Worm (Caenorhabditis elegans) whole organism, early embryonic: ENCODE results near the gene dur-1.

Experiments
- F13C5.2 ChIP-seq: sonication (generic microtip); optimal IDR thresholded peaks from 2 replicates; lab custom pipeline; 2017; ENCODE audit warnings: mild to moderate bottlenecking, missing genetic modification characterization, inconsistent platforms, missing compliant biosample characterization
- ama-1 ChIP-seq: fragments of 150-350 bp; optimal IDR thresholded peaks from 2 replicates; lab custom pipeline; 2014
- ets-7 ChIP-seq: sonication (generic microtip); optimal IDR thresholded peaks from 2 replicates; lab custom pipeline; 2016; ENCODE audit warnings: missing genotype, missing genetic modification characterization, missing compliant biosample characterization
- tbx-37 ChIP-seq: fragments of 200-800 bp; sonication (Bioruptor generic); conservative IDR thresholded peaks from 2 replicates; pipeline ENCODE4 v1.3.6; 2022; ENCODE audit warnings: missing genetic modification reagents, missing genetic modification characterization, missing compliant biosample characterization

DNA sequence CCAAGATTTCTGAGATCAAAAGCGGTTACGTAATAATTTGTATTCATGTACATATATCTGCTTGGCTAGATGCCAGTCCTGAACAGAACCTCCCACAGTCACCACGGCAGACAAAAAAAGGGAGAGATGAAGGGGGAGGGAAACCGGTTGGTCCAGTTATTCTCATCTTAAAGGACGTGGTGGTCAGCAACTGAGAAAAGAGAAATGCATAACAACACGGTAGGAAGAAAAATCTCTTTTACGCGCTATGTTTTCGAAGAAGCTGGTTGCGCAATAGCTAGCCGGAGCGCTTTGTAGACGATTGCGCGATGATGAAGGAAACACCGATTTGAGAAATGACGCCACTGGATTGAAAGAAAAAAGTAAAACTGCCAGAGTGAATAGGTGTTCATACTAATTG is 10.0 kb downstream of the dur-1 start:
- no peak for TF ChIP-seq ama-1 (lab: Kevin White, UChicago)
- TF ChIP-seq tbx-37, result no peak
- no peak for TF ChIP-seq F13C5.2 (tag; lab: Kevin White, UChicago)
- no peak for TF ChIP-seq ets-7 (tag; lab: Kevin White, UChicago)
